Worm (Caenorhabditis elegans) whole organism, L3 larva: Measurements from ENCODE around the gene fbxb-104.

ENCODE experiments used
- R02D3.7 ChIP-seq: fragments of 150-350 bp; optimal IDR thresholded peaks from 2 replicates; lab custom pipeline; 2014; ENCODE audit warnings: missing biosample characterization, missing genetic modification characterization
- aly-2 ChIP-seq: fragments of 150-350 bp; optimal IDR thresholded peaks from 2 replicates; lab custom pipeline; 2014; ENCODE audit warnings: missing biosample characterization, missing genetic modification characterization
- ceh-16 ChIP-seq: sonication (generic microtip); optimal IDR thresholded peaks from 2 replicates; lab custom pipeline; 2017; ENCODE audit warnings: missing biosample characterization, missing genetic modification characterization
- ceh-28 ChIP-seq: fragments of 150-350 bp; optimal IDR thresholded peaks from 2 replicates; lab custom pipeline; 2014; ENCODE audit warnings: missing biosample characterization, missing genetic modification reagents, missing genetic modification characterization
- daf-12 ChIP-seq: fragments of 150-350 bp; optimal IDR thresholded peaks from 2 replicates; lab custom pipeline; 2014; ENCODE audit warnings: missing biosample characterization, missing genetic modification reagents, missing genetic modification characterization
- egl-27 ChIP-seq: sonication (generic microtip); optimal IDR thresholded peaks from 4 replicates; lab custom pipeline; 2017; ENCODE audit warnings: missing biosample characterization, missing genetic modification reagents, missing genetic modification characterization
- egl-5 ChIP-seq: fragments of 150-350 bp; optimal IDR thresholded peaks from 2 replicates; lab custom pipeline; 2017; ENCODE audit warnings: missing biosample characterization, missing genetic modification reagents, missing genetic modification characterization, inconsistent platforms
- elt-1 ChIP-seq: fragments of 150-350 bp; optimal IDR thresholded peaks from 2 replicates; lab custom pipeline; 2014; ENCODE audit warnings: missing biosample characterization, missing genetic modification characterization
- elt-3 ChIP-seq, 3 experiments: fragments of 150-350 bp in 1 of 3; sonication (generic microtip) in 2 of 3; optimal IDR thresholded peaks; 2 replicates in 2 of 3; 4 replicates in 1 of 3; lab custom pipeline; 2014 to 2017; ENCODE audit warnings: missing biosample characterization in 3 of 3, missing genetic modification characterization in 3 of 3
- eor-1 ChIP-seq, 2 experiments: fragments of 150-350 bp; optimal IDR thresholded peaks; 2 replicates each; lab custom pipeline; 2014 to 2018; ENCODE audit warnings: missing biosample characterization in 2 of 2, missing genetic modification characterization in 2 of 2
- fkh-10 ChIP-seq: sonication (generic microtip); optimal IDR thresholded peaks from 2 replicates; lab custom pipeline; 2017; ENCODE audit warnings: missing biosample characterization, missing genetic modification reagents, missing genetic modification characterization
- fos-1 ChIP-seq: fragments of 150-350 bp; optimal IDR thresholded peaks from 2 replicates; lab custom pipeline; 2014; ENCODE audit warnings: missing biosample characterization, missing genetic modification characterization
- hmg-11 ChIP-seq: sonication (generic microtip); optimal IDR thresholded peaks from 2 replicates; lab custom pipeline; 2016; ENCODE audit warnings: missing genetic modification characterization, missing compliant biosample characterization
- jun-1 ChIP-seq: fragments of 150-350 bp; optimal IDR thresholded peaks from 2 replicates; lab custom pipeline; 2014; ENCODE audit warnings: missing biosample characterization, missing genetic modification reagents, missing genetic modification characterization
- lin-39 ChIP-seq: fragments of 150-350 bp; optimal IDR thresholded peaks from 2 replicates; lab custom pipeline; 2018; ENCODE audit warnings: missing biosample characterization, missing genetic modification reagents, missing genetic modification characterization
- lsy-12 ChIP-seq: sonication (generic microtip); optimal IDR thresholded peaks from 2 replicates; lab custom pipeline; 2016; ENCODE audit warnings: mild to moderate bottlenecking, missing genetic modification characterization, missing compliant biosample characterization
- mdl-1 ChIP-seq: fragments of 150-350 bp; optimal IDR thresholded peaks from 2 replicates; lab custom pipeline; 2014; ENCODE audit warnings: missing biosample characterization, missing genetic modification characterization
- mml-1 ChIP-seq: fragments of 150-350 bp; sonication (generic microtip); optimal IDR thresholded peaks from 3 replicates; lab custom pipeline; 2014; ENCODE audit warnings: missing biosample characterization, missing genetic modification characterization
- nfya-1 ChIP-seq: sonication (generic microtip); optimal IDR thresholded peaks from 2 replicates; lab custom pipeline; 2017; ENCODE audit warnings: missing genetic modification characterization, mild to moderate bottlenecking, missing compliant biosample characterization, antibody characterized with exemption, moderate library complexity; ENCODE audit not compliant: insufficient read depth
- nhr-11 ChIP-seq: fragments of 150-350 bp; optimal IDR thresholded peaks from 2 replicates; lab custom pipeline; 2014; ENCODE audit warnings: missing biosample characterization, missing genetic modification characterization
- nhr-12 ChIP-seq: fragments of 150-350 bp; optimal IDR thresholded peaks from 2 replicates; lab custom pipeline; 2014; ENCODE audit warnings: missing biosample characterization, missing genetic modification characterization
- nhr-23 ChIP-seq: fragments of 150-350 bp; optimal IDR thresholded peaks from 2 replicates; lab custom pipeline; 2014; ENCODE audit warnings: missing biosample characterization, missing genetic modification reagents, missing genetic modification characterization
- nhr-237 ChIP-seq: fragments of 150-350 bp; optimal IDR thresholded peaks from 2 replicates; lab custom pipeline; 2014; ENCODE audit warnings: missing biosample characterization, missing genetic modification characterization
- nhr-25 ChIP-seq: sonication (generic microtip); optimal IDR thresholded peaks from 2 replicates; lab custom pipeline; 2017; ENCODE audit warnings: missing biosample characterization, missing genetic modification characterization
- nhr-28 ChIP-seq: fragments of 150-350 bp; optimal IDR thresholded peaks from 2 replicates; lab custom pipeline; 2014; ENCODE audit warnings: missing biosample characterization, missing genetic modification characterization
- nhr-43 ChIP-seq: sonication (generic microtip); optimal IDR thresholded peaks from 2 replicates; lab custom pipeline; 2016; ENCODE audit warnings: mild to moderate bottlenecking, missing genetic modification characterization, missing compliant biosample characterization; ENCODE audit not compliant: poor library complexity, severe bottlenecking
- nhr-76 ChIP-seq: fragments of 150-350 bp; sonication (generic microtip); optimal IDR thresholded peaks from 5 replicates; lab custom pipeline; 2014; ENCODE audit warnings: missing biosample characterization, missing genetic modification characterization
- nhr-77 ChIP-seq: fragments of 150-350 bp; optimal IDR thresholded peaks from 2 replicates; lab custom pipeline; 2014; ENCODE audit warnings: missing biosample characterization, missing genetic modification characterization
- pha-4 ChIP-seq: fragments of 150-350 bp; optimal IDR thresholded peaks from 2 replicates; lab custom pipeline; 2014; ENCODE audit warnings: missing biosample characterization, missing genetic modification reagents, missing genetic modification characterization
- sea-2 ChIP-seq: fragments of 150-350 bp; sonication (generic microtip); optimal IDR thresholded peaks from 4 replicates; lab custom pipeline; 2014; ENCODE audit warnings: missing biosample characterization, missing genetic modification reagents, missing genetic modification characterization
- skn-1 ChIP-seq: fragments of 150-350 bp; optimal IDR thresholded peaks from 2 replicates; lab custom pipeline; 2014; ENCODE audit warnings: missing biosample characterization, missing genetic modification characterization
- snpc-4 ChIP-seq: fragments of 150-350 bp; optimal IDR thresholded peaks from 2 replicates; lab custom pipeline; 2014; ENCODE audit warnings: missing biosample characterization, missing genetic modification characterization
- tbx-2 ChIP-seq: sonication (generic microtip); optimal IDR thresholded peaks from 2 replicates; lab custom pipeline; 2016; ENCODE audit warnings: mild to moderate bottlenecking, missing genetic modification characterization, missing compliant biosample characterization
- unc-62 ChIP-seq: fragments of 150-350 bp; sonication (generic microtip); optimal IDR thresholded peaks from 4 replicates; lab custom pipeline; 2014; ENCODE audit warnings: missing biosample characterization, missing genetic modification reagents, missing genetic modification characterization
- zag-1 ChIP-seq: fragments of 150-350 bp; optimal IDR thresholded peaks from 2 replicates; lab custom pipeline; 2014; ENCODE audit warnings: missing biosample characterization, missing genetic modification characterization
- ztf-11 ChIP-seq: fragments of 150-350 bp; optimal IDR thresholded peaks from 2 replicates; lab custom pipeline; 2014; ENCODE audit warnings: missing biosample characterization, missing genetic modification characterization
- ztf-4 ChIP-seq: fragments of 150-350 bp; optimal IDR thresholded peaks from 2 replicates; lab custom pipeline; 2014; ENCODE audit warnings: missing biosample characterization, missing genetic modification characterization

Gene fbxb-104

ce11 chrII:3460048-3460447 is 17.0 kb downstream of the fbxb-104 start, which contains the start of gene C16C8.7:
Gene C16C8.7, minus strand, starts transcription at chrII:3460148.
- TF ChIP-seq pha-4 (tag; lab: Kevin White, UChicago), result no peak
- no peak for TF ChIP-seq ceh-16 (tag; lab: Kevin White, UChicago)
- no peak for TF ChIP-seq mml-1 (tag; lab: Kevin White, UChicago)
- TF ChIP-seq nhr-237 (tag; lab: Kevin White, UChicago), result no peak
- TF ChIP-seq egl-5 (tag; lab: Kevin White, UChicago), result no peak
- TF ChIP-seq nhr-28 (tag; lab: Kevin White, UChicago), result no peak
- TF ChIP-seq nhr-76 (tag; lab: Kevin White, UChicago), result no peak
- no peak for TF ChIP-seq skn-1 (tag; lab: Kevin White, UChicago)
- TF ChIP-seq R02D3.7 (tag; lab: Kevin White, UChicago), result no peak
- no peak for TF ChIP-seq ztf-11 (tag; lab: Kevin White, UChicago)
- TF ChIP-seq nhr-12 (tag; lab: Kevin White, UChicago), result no peak
- no peak for TF ChIP-seq lsy-12 (tag; lab: Kevin White, UChicago)
- TF ChIP-seq hmg-11 (tag; lab: Kevin White, UChicago), result no peak
- TF ChIP-seq sea-2 (GFP tag; lab: Kevin White, UChicago), result no peak
- no peak for TF ChIP-seq ztf-4 (tag; lab: Kevin White, UChicago)

- TF ChIP-seq egl-27 (tag; lab: Kevin White, UChicago), result no peak
- no peak for TF ChIP-seq ceh-28 (tag; lab: Kevin White, UChicago)
- no peak for TF ChIP-seq unc-62 (GFP tag; lab: Kevin White, UChicago)
- TF ChIP-seq nhr-11 (tag; lab: Kevin White, UChicago), result no peak
- no peak for TF ChIP-seq zag-1
- no peak for TF ChIP-seq nhr-23 (tag; lab: Kevin White, UChicago)
- TF ChIP-seq nhr-25 (tag; lab: Kevin White, UChicago), result no peak
- no peak for TF ChIP-seq R02D3.7 (tag; lab: Kevin White, UChicago)
- TF ChIP-seq daf-12 (tag; lab: Kevin White, UChicago), result no peak
- no peak for TF ChIP-seq egl-5 (tag; lab: Kevin White, UChicago)
- no peak for TF ChIP-seq nhr-12 (tag; lab: Kevin White, UChicago)
- TF ChIP-seq fos-1 (tag; lab: Kevin White, UChicago), result no peak
- no peak for TF ChIP-seq snpc-4 (tag; lab: Kevin White, UChicago)
Observed at ce11 chrII:3459199-3459598, 17.9 kb downstream of the fbxb-104 start.

- TF ChIP-seq fos-1 (tag; lab: Kevin White, UChicago), result no peak
- TF ChIP-seq fkh-10 (GFP tag; lab: Kevin White, UChicago), result no peak
- TF ChIP-seq unc-62 (GFP tag; lab: Kevin White, UChicago), result no peak
- TF ChIP-seq mdl-1 (tag; lab: Kevin White, UChicago), result no peak
- TF ChIP-seq ztf-11 (tag; lab: Kevin White, UChicago), result no peak
- TF ChIP-seq jun-1 (tag; lab: Kevin White, UChicago), result no peak
- no peak for TF ChIP-seq sea-2 (GFP tag; lab: Kevin White, UChicago)
- no peak for TF ChIP-seq R02D3.7 (tag; lab: Kevin White, UChicago)
- TF ChIP-seq nhr-25 (tag; lab: Kevin White, UChicago), result no peak
- no peak for TF ChIP-seq eor-1 (tag; optimal IDR thresholded peaks at IDR 0.05; lab: Kevin White, UChicago)
- TF ChIP-seq snpc-4 (tag; lab: Kevin White, UChicago), result no peak
Observed at ce11 chrII:3458209-3458608, 18.9 kb downstream of the fbxb-104 start, which contains the start of the genes C16C8.26 and C16C8.19. Gene C16C8.26, minus strand, starts transcription at chrII:3458309. Gene C16C8.19, plus strand, starts transcription at chrII:3458487.

ce11 chrII:3453521-3453920 is 23.6 kb downstream of the fbxb-104 start, which contains the start of gene C16C8.11:
Gene C16C8.11, plus strand, starts transcription at chrII:3453708.
- no peak for TF ChIP-seq jun-1 (tag; lab: Kevin White, UChicago)
- no peak for TF ChIP-seq lin-39 (tag; lab: Kevin White, UChicago)
- no peak for TF ChIP-seq elt-1 (tag; lab: Kevin White, UChicago)
- TF ChIP-seq lsy-12 (tag; lab: Kevin White, UChicago), result no peak
- no peak for TF ChIP-seq tbx-2 (tag; lab: Kevin White, UChicago)
- TF ChIP-seq ceh-16 (tag; lab: Kevin White, UChicago), result no peak

- no peak for TF ChIP-seq nhr-237 (tag; lab: Kevin White, UChicago)
- TF ChIP-seq eor-1 (tag; optimal IDR thresholded peaks at IDR 0.05; lab: Kevin White, UChicago), result no peak
- no peak for TF ChIP-seq nhr-12 (tag; lab: Kevin White, UChicago)
- TF ChIP-seq nhr-76 (tag; lab: Kevin White, UChicago), result no peak
- TF ChIP-seq nhr-43 (tag; lab: Kevin White, UChicago), result no peak
- TF ChIP-seq zag-1, result no peak
- TF ChIP-seq nhr-28 (tag; lab: Kevin White, UChicago), result no peak
- no peak for TF ChIP-seq hmg-11 (tag; lab: Kevin White, UChicago)
- TF ChIP-seq lsy-12 (tag; lab: Kevin White, UChicago), result no peak
- TF ChIP-seq aly-2 (tag; lab: Kevin White, UChicago), result no peak
- TF ChIP-seq nfya-1 (tag; lab: Kevin White, UChicago), result no peak
- TF ChIP-seq ceh-16 (tag; lab: Kevin White, UChicago), result no peak
- no peak for TF ChIP-seq elt-1 (tag; lab: Kevin White, UChicago)
- TF ChIP-seq sea-2 (GFP tag; lab: Kevin White, UChicago), result no peak
- TF ChIP-seq ceh-28 (tag; lab: Kevin White, UChicago), result no peak
- no peak for TF ChIP-seq nhr-77 (tag; lab: Kevin White, UChicago)
- TF ChIP-seq snpc-4 (tag; lab: Kevin White, UChicago), result no peak
- no peak for TF ChIP-seq egl-5 (tag; lab: Kevin White, UChicago)
- TF ChIP-seq nhr-25 (tag; lab: Kevin White, UChicago), result no peak
- no peak for TF ChIP-seq elt-3 (tag; optimal IDR thresholded peaks at IDR 0.05; lab: Kevin White, UChicago)
Observed at ce11 chrII:3452421-3452820, 24.6 kb downstream of the fbxb-104 start, which contains the start of gene C16C8.12. Gene C16C8.12, plus strand, starts transcription at chrII:3452721.
